Fruit fly (Drosophila melanogaster): ENCODE data around the gene CG10026.
A peak's percentile ranks its signal among the peaks of the same experiment; 100 is the strongest.

Gene CG10026

DNA sequence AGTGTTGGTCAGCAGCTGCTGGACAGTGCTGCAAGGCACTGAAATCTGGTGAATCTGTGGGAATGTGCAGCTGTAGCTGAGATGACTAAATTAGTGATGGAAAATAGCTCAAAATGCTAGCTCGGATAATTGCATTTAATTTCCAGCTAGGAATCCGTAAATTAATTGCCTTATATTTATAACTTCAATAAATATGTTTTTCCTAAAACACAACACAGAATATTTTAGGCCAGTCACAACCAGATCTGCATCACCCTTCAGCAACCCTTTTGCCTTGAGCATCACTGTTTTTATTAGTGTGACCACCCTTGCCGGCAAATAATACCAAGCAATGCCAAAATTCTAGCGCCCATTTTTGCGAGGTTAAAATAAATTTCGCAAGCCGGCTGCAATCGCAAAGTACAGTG, 9.3 kb upstream of the CG10026 start, which contains the start of gene Hs2st (continued):
- TF ChIP-seq CrebB (tag; optimal IDR thresholded peaks at IDR 0.05): peak; percentile 80
- peak; percentile 98 for TF ChIP-seq mam (GFP tag; optimal IDR thresholded peaks at IDR 0.05)
- TF ChIP-seq Taf1 (GFP tag; IDR thresholded peaks at IDR 0.05): peak; percentile 90
- peak; percentile 91 for TF ChIP-seq CG11247 (GFP tag; IDR thresholded peaks at IDR 0.05)
- TF ChIP-seq CG7372 (GFP tag; IDR thresholded peaks at IDR 0.05): peak; percentile 91
- peak; percentile 95 for TF ChIP-seq CG1602 (GFP tag; optimal IDR thresholded peaks at IDR 0.05)
- TF ChIP-seq Tbp (GFP tag; optimal IDR thresholded peaks at IDR 0.05): peak; percentile 65
- TF ChIP-seq CG30403 (GFP tag; optimal IDR thresholded peaks at IDR 0.05): peak; percentile 97
- TF ChIP-seq ab (GFP tag; optimal IDR thresholded peaks at IDR 0.05): peak; percentile 92
- TF ChIP-seq CG6813 (GFP tag; optimal IDR thresholded peaks at IDR 0.05): peak; percentile 61
- peak; percentile 65 for TF ChIP-seq oc (tag; optimal IDR thresholded peaks at IDR 0.05)
- peak; percentile 89 for TF ChIP-seq danr (GFP tag; IDR thresholded peaks at IDR 0.05)
- TF ChIP-seq pnt (GFP tag; optimal IDR thresholded peaks at IDR 0.05): peak; percentile 95
- TF ChIP-seq CG18476 (GFP tag; optimal IDR thresholded peaks at IDR 0.05): peak; percentile 93
- TF ChIP-seq Blimp-1 (GFP tag; optimal IDR thresholded peaks at IDR 0.05): peak; percentile 83
- peak; percentile 91; the same call in 1 of the 2 replicates for TF ChIP-seq rib (GFP tag; IDR thresholded peaks at IDR 0.05)
- peak; percentile 84; the same call in 2 of the 3 replicates for TF ChIP-seq B-H1 (GFP tag; IDR thresholded peaks at IDR 0.05)
- peak; percentile 98 for TF ChIP-seq slbo (GFP tag; IDR thresholded peaks at IDR 0.05)
- peak; percentile 91 for TF ChIP-seq croc (GFP tag; conservative IDR thresholded peaks at IDR 0.05)
- TF ChIP-seq CG13624 (GFP tag; optimal IDR thresholded peaks at IDR 0.05): peak; percentile 95
- peak; percentile 95 for TF ChIP-seq Dad (GFP tag; optimal IDR thresholded peaks at IDR 0.05)
- peak; percentile 73 for TF ChIP-seq CG10431 (GFP tag; optimal IDR thresholded peaks at IDR 0.05)
- TF ChIP-seq NC2α (GFP tag; optimal IDR thresholded peaks at IDR 0.05): peak; percentile 58
- peak; percentile 87 for TF ChIP-seq Gsc (GFP tag; IDR thresholded peaks at IDR 0.05)
- peak; percentile 91 for TF ChIP-seq CG13424 (tag; optimal IDR thresholded peaks at IDR 0.05)
- peak in 1 of 3 experiments; percentile 59 for TF ChIP-seq Stat92E (GFP tag; optimal IDR thresholded peaks at IDR 0.05)
- TF ChIP-seq CG6254 (GFP tag; optimal IDR thresholded peaks at IDR 0.05): peak; percentile 50
- TF ChIP-seq Nf-YB (GFP tag; optimal IDR thresholded peaks at IDR 0.05): peak; percentile 65
- peak; percentile 95 for TF ChIP-seq al (GFP tag; IDR thresholded peaks at IDR 0.05)
- TF ChIP-seq CG6765 (GFP tag; optimal IDR thresholded peaks at IDR 0.05): peak; percentile 71
- peak; percentile 93 for TF ChIP-seq CG4424 (GFP tag; optimal IDR thresholded peaks at IDR 0.05)
- TF ChIP-seq CG4730 (GFP tag; IDR thresholded peaks at IDR 0.05): peak; percentile 90
- TF ChIP-seq fd64A (GFP tag; optimal IDR thresholded peaks at IDR 0.05): peak; percentile 3
- peak; percentile 91 for TF ChIP-seq slp2 (GFP tag; optimal IDR thresholded peaks at IDR 0.05)
- no peak for TF ChIP-seq br (optimal IDR thresholded peaks at IDR 0.05)
- peak; percentile 87 for TF ChIP-seq CG3995 (GFP tag; optimal IDR thresholded peaks at IDR 0.05)
- TF ChIP-seq CG12769 (tag; optimal IDR thresholded peaks at IDR 0.05): peak; percentile 96
- peak; percentile 85 for TF ChIP-seq Myb (GFP tag; optimal IDR thresholded peaks at IDR 0.05)
- TF ChIP-seq CG3726 (GFP tag; IDR thresholded peaks at IDR 0.05): peak; percentile 91; the same call in 2 of the 3 replicates
- peak; percentile 72 for TF ChIP-seq tap (tag; optimal IDR thresholded peaks at IDR 0.05)
- peak; percentile 81 for TF ChIP-seq CG2202 (tag; optimal IDR thresholded peaks at IDR 0.05)
- TF ChIP-seq HLH54F (GFP tag; optimal IDR thresholded peaks at IDR 0.05): peak; percentile 97
- TF ChIP-seq chinmo (GFP tag; IDR thresholded peaks at IDR 0.05; ENCODE audit: partially characterized antibody): peak; percentile 79; the same call in 3 of the 4 replicates
- peak; percentile 88 for TF ChIP-seq CG17328 (GFP tag; IDR thresholded peaks at IDR 0.05)
- TF ChIP-seq crol (GFP tag; IDR thresholded peaks at IDR 0.05): no peak; the same call in 1 of the 2 replicates
- peak; percentile 95 for TF ChIP-seq ken (GFP tag; IDR thresholded peaks at IDR 0.05)
- TF ChIP-seq Fer3 (tag; optimal IDR thresholded peaks at IDR 0.05): peak; percentile 88
- TF ChIP-seq hb (GFP tag; IDR thresholded peaks at IDR 0.05; ENCODE audit: partially characterized antibody): no peak
- peak; percentile 89 for TF ChIP-seq CG2116 (GFP tag; optimal IDR thresholded peaks at IDR 0.05)
- peak; percentile 57; the same call in 1 of the 2 replicates for TF ChIP-seq CG10321 (GFP tag; IDR thresholded peaks at IDR 0.05)
- TF ChIP-seq CG30431 (GFP tag; optimal IDR thresholded peaks at IDR 0.05): peak; percentile 89
- peak; percentile 98 for TF ChIP-seq Sin3A (optimal IDR thresholded peaks at IDR 0.05)
